Fruit fly (Drosophila melanogaster): ENCODE measurements around the gene CG9967.

CG9967 gene

DNA sequence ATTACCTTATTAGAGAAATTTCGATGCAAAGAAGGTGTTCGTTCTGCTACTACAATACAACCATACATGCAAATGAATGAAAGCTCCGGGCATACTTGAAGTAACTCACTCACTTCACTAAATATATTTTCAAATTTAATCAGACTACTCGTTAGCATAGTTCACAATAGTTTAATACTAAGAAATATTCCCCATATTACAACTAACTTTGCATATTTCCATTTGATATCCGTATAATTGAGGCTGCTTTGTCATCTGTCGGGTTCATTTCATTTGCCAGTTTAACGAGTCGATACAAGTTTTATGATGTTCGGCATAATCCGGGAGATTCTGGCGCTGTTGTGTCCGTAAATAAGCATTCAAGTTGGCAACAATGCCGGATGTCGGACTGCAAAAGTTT is 66.5 kb downstream of the CG9967 start, which contains the start of gene robl22E:
robl22E (minus strand) TSS at position 101 of the 400 bp plus-strand sequence.
- no peak for TF ChIP-seq dsf (GFP tag; optimal IDR thresholded peaks at IDR 0.05; ENCODE audit: borderline replicate concordance)
- no peak for TF ChIP-seq tai (GFP tag; optimal IDR thresholded peaks at IDR 0.05)
- TF ChIP-seq Sp1 (GFP tag; optimal IDR thresholded peaks at IDR 0.05): no peak
- TF ChIP-seq CG32264 (GFP tag; optimal IDR thresholded peaks at IDR 0.05): no peak
- no peak for TF ChIP-seq sage (GFP tag; optimal IDR thresholded peaks at IDR 0.05)
- TF ChIP-seq Jra (GFP tag; optimal IDR thresholded peaks at IDR 0.05): no peak
- no peak for TF ChIP-seq Rel (GFP tag; optimal IDR thresholded peaks at IDR 0.05)
- TF ChIP-seq Rel (tag; optimal IDR thresholded peaks at IDR 0.05): no peak
- TF ChIP-seq fru (GFP tag; optimal IDR thresholded peaks at IDR 0.05): no peak
- no peak for TF ChIP-seq br (GFP tag; optimal IDR thresholded peaks at IDR 0.05)
- no peak for TF ChIP-seq jim (GFP tag; optimal IDR thresholded peaks at IDR 0.05)
- no peak for TF ChIP-seq pan (optimal IDR thresholded peaks at IDR 0.05)
- no peak for TF ChIP-seq usp (GFP tag; optimal IDR thresholded peaks at IDR 0.05)
- no peak for TF ChIP-seq CrebA (GFP tag; optimal IDR thresholded peaks at IDR 0.05; ENCODE audit: borderline replicate concordance)

DNA sequence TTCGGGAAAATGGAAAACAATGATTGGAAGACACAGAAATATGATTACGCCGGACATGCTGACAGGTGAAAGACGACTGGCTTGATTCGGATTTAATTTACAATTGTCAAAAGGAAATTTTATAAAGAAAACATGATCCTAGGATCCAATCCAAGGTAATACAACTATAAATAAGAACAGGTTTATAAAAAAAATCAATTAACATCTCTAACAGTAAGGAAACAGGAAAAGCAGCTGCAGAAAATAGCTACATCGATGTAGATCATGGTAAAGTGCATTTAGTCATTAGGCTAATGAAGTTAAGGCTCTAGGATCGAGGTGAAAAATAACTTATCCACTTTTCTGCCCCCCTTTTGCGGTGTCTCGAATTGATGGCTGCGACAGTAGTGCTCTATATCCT is 67.8 kb downstream of the CG9967 start, which contains the start of gene CG17237:
CG17237 (minus strand) TSS at position 101 of the 400 bp plus-strand sequence.
- no peak for TF ChIP-seq usp (GFP tag; optimal IDR thresholded peaks at IDR 0.05)
- no peak for TF ChIP-seq tai (GFP tag; optimal IDR thresholded peaks at IDR 0.05)
- TF ChIP-seq br (GFP tag; optimal IDR thresholded peaks at IDR 0.05): no peak
- TF ChIP-seq OdsH (GFP tag; optimal IDR thresholded peaks at IDR 0.05): no peak
- TF ChIP-seq N (GFP tag; optimal IDR thresholded peaks at IDR 0.05): no peak
- TF ChIP-seq Rel (GFP tag; optimal IDR thresholded peaks at IDR 0.05): no peak
- TF ChIP-seq Rel (tag; optimal IDR thresholded peaks at IDR 0.05): no peak
- no peak for TF ChIP-seq Vsx2 (GFP tag; optimal IDR thresholded peaks at IDR 0.05; ENCODE audit: partially characterized antibody)

DNA sequence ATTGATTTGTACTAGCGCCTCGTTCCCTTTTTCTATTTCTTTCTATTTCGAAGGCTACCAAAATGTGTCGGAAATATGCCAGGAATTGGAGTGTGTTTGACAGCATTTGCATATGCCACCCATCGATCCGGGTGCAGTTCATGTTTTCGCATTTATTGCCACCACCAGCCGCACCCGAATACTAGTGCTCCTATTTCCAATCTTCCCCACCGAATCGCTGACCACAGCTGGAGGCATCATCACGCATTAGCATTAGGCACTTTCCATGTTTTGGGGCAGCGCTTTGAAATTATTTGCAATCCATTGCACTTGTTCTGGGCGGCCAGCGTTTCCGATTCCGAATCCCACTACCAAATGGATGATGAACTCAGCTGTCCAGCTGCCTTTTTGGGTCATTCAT is 69.3 kb downstream of the CG9967 start, which contains the start of gene CG42658:
CG42658 (minus strand) TSS at position 101 of the 400 bp plus-strand sequence.
- no peak for TF ChIP-seq sage (GFP tag; optimal IDR thresholded peaks at IDR 0.05)
- no peak for TF ChIP-seq h (GFP tag; optimal IDR thresholded peaks at IDR 0.05)
- TF ChIP-seq foxo (GFP tag; optimal IDR thresholded peaks at IDR 0.05): no peak
- no peak for TF ChIP-seq Mio (GFP tag; optimal IDR thresholded peaks at IDR 0.05)
- TF ChIP-seq Vsx2 (GFP tag; optimal IDR thresholded peaks at IDR 0.05; ENCODE audit: partially characterized antibody): no peak
- no peak for TF ChIP-seq Dfd (GFP tag; optimal IDR thresholded peaks at IDR 0.05)
- no peak for TF ChIP-seq Hr83 (GFP tag; optimal IDR thresholded peaks at IDR 0.05; ENCODE audit: poor library complexity, severe bottlenecking)
- TF ChIP-seq br (GFP tag; optimal IDR thresholded peaks at IDR 0.05): no peak
- TF ChIP-seq rgr (GFP tag; optimal IDR thresholded peaks at IDR 0.05): no peak
- TF ChIP-seq psq (GFP tag; optimal IDR thresholded peaks at IDR 0.05): no peak
- TF ChIP-seq GATAd (GFP tag; optimal IDR thresholded peaks at IDR 0.05): no peak
- TF ChIP-seq Myc (optimal IDR thresholded peaks at IDR 0.05): no peak
- TF ChIP-seq CG9705 (GFP tag; optimal IDR thresholded peaks at IDR 0.05): no peak
- no peak for TF ChIP-seq lola (GFP tag; optimal IDR thresholded peaks at IDR 0.05)
- TF ChIP-seq Jra (GFP tag; optimal IDR thresholded peaks at IDR 0.05): no peak
- no peak for TF ChIP-seq Dif (GFP tag; optimal IDR thresholded peaks at IDR 0.05; ENCODE audit: partially characterized antibody)
- no peak for TF ChIP-seq ey (GFP tag; optimal IDR thresholded peaks at IDR 0.05)
- no peak for TF ChIP-seq Abd-B (GFP tag; optimal IDR thresholded peaks at IDR 0.05)
- TF ChIP-seq dsf (GFP tag; optimal IDR thresholded peaks at IDR 0.05; ENCODE audit: borderline replicate concordance): no peak
- TF ChIP-seq Hr78 (GFP tag; optimal IDR thresholded peaks at IDR 0.05): no peak

dm6 chr2L:2286773-2287172 is 70.4 kb downstream of the CG9967 start, which contains the start of gene CG31681:
TSS of gene CG31681 (minus strand) at chr2L:2286873.
- TF ChIP-seq OdsH (GFP tag; optimal IDR thresholded peaks at IDR 0.05) (no peak), lola (GFP tag; optimal IDR thresholded peaks at IDR 0.05) (no peak), N (GFP tag; optimal IDR thresholded peaks at IDR 0.05) (no peak), dsf (GFP tag; optimal IDR thresholded peaks at IDR 0.05; ENCODE audit: borderline replicate concordance) (no peak), CG9705 (GFP tag; optimal IDR thresholded peaks at IDR 0.05) (no peak), foxo (GFP tag; optimal IDR thresholded peaks at IDR 0.05) (no peak)

DNA sequence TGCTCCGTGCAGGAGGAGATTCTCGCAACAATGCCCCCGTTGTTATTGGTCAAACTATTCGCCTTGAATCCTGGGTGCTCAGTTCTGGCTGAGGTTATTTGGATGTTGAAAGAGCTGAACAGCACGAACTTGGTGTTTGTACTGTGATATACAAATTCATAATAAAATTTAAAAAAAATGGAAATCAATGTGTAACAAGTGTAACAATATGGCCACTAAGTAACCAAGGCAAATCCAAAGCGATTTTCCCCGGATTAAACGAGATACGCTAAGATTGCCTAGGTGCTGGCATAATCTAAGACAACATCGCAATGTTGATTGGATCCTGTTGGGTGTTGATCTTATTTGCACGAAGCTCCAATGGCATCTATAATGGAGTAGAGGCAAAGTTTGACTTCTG is 72.3 kb downstream of the CG9967 start, which contains the start of gene CG4271:
CG4271 (plus strand) TSS at position 301 of the 400 bp plus-strand sequence.
- TF ChIP-seq Jra (GFP tag; optimal IDR thresholded peaks at IDR 0.05) (no peak), jim (GFP tag; optimal IDR thresholded peaks at IDR 0.05) (no peak), CrebA (GFP tag; optimal IDR thresholded peaks at IDR 0.05; ENCODE audit: borderline replicate concordance) (no peak), brk (GFP tag; optimal IDR thresholded peaks at IDR 0.05) (no peak), N (GFP tag; optimal IDR thresholded peaks at IDR 0.05) (no peak), ey (GFP tag; optimal IDR thresholded peaks at IDR 0.05) (no peak), psq (GFP tag; optimal IDR thresholded peaks at IDR 0.05) (no peak), pan (optimal IDR thresholded peaks at IDR 0.05) (no peak), Abd-B (GFP tag; optimal IDR thresholded peaks at IDR 0.05) (no peak), Myc (optimal IDR thresholded peaks at IDR 0.05) (no peak), CG32264 (GFP tag; optimal IDR thresholded peaks at IDR 0.05) (no peak), Vsx2 (GFP tag; optimal IDR thresholded peaks at IDR 0.05; ENCODE audit: partially characterized antibody) (no peak), GATAd (GFP tag; optimal IDR thresholded peaks at IDR 0.05) (no peak)

All from whole organism, wandering third instar larva.